Worm (Caenorhabditis elegans) whole organism, midembryonic: Measurements from ENCODE around the gene ran-2.

Source experiments
- cog-1 ChIP-seq: sonication (generic microtip); optimal IDR thresholded peaks from 2 replicates; lab custom pipeline; 2016; ENCODE audit warnings: missing genetic modification characterization, missing compliant biosample characterization
- ztf-29 ChIP-seq: fragments of 200-800 bp; sonication (Bioruptor generic); IDR thresholded peaks from 2 replicates; pipeline ENCODE4 v1.3.6; 2022; ENCODE audit warnings: missing genetic modification reagents, missing genetic modification characterization, missing compliant biosample characterization

- TF ChIP-seq cog-1 (tag; lab: Kevin White, UChicago) (no peak), ztf-29 (GFP tag; lab: Robert Waterston, UW) (no peak)
These were observed 17.1 kb downstream of the ran-2 start for ce11 chrIII:7950447-7950846.
